Worm (Caenorhabditis elegans) whole organism, L2 larva: ENCODE measurements around the gene C40H1.3.
A peak's percentile ranks its signal among the peaks of the same experiment; 100 is the strongest.

Source experiments
- C34F6.9 ChIP-seq: fragments of 150-350 bp; optimal IDR thresholded peaks from 2 replicates; lab custom pipeline; 2014; ENCODE audit warnings: missing biosample characterization, missing genetic modification characterization
- F13H6.1 ChIP-seq: sonication (generic microtip); optimal IDR thresholded peaks from 2 replicates; lab custom pipeline; 2016; ENCODE audit warnings: missing genetic modification characterization, missing compliant biosample characterization
- R02D3.7 ChIP-seq: fragments of 150-350 bp; optimal IDR thresholded peaks from 2 replicates; lab custom pipeline; 2014; ENCODE audit warnings: missing biosample characterization, missing genetic modification characterization
- Y55F3AM.14 ChIP-seq: fragments of 200-800 bp; sonication (Bioruptor generic); optimal IDR thresholded peaks from 2 replicates; lab custom pipeline; 2018; ENCODE audit warnings: mild to moderate bottlenecking, missing genetic modification characterization, missing compliant biosample characterization
- alr-1 ChIP-seq: fragments of 150-350 bp; optimal IDR thresholded peaks from 2 replicates; lab custom pipeline; 2014; ENCODE audit warnings: missing biosample characterization, missing genetic modification characterization
- aly-2 ChIP-seq: fragments of 150-350 bp; optimal IDR thresholded peaks from 2 replicates; lab custom pipeline; 2014; ENCODE audit warnings: missing biosample characterization, missing genetic modification characterization
- ama-1 ChIP-seq: fragments of 150-350 bp; optimal IDR thresholded peaks from 2 replicates; lab custom pipeline; 2018; ENCODE audit warnings: inconsistent platforms
- blmp-1 ChIP-seq: sonication (generic microtip); optimal IDR thresholded peaks from 2 replicates; lab custom pipeline; 2017; ENCODE audit warnings: missing genetic modification characterization, mild to moderate bottlenecking, missing compliant biosample characterization, antibody characterized with exemption, moderate library complexity; ENCODE audit not compliant: insufficient read depth
- ceh-82 ChIP-seq: fragments of 150-350 bp; optimal IDR thresholded peaks from 2 replicates; lab custom pipeline; 2014; ENCODE audit warnings: missing biosample characterization, missing genetic modification characterization
- dmd-4 ChIP-seq: sonication (generic microtip); optimal IDR thresholded peaks from 2 replicates; lab custom pipeline; 2017; ENCODE audit warnings: missing biosample characterization, missing genetic modification characterization
- egl-27 ChIP-seq: sonication (generic microtip); optimal IDR thresholded peaks from 3 replicates; lab custom pipeline; 2017; ENCODE audit warnings: missing biosample characterization, missing genetic modification reagents, missing genetic modification characterization
- elt-1 ChIP-seq: fragments of 150-350 bp; optimal IDR thresholded peaks from 2 replicates; lab custom pipeline; 2014; ENCODE audit warnings: missing biosample characterization, missing genetic modification characterization
- elt-3 ChIP-seq: sonication (generic microtip); optimal IDR thresholded peaks from 2 replicates; lab custom pipeline; 2017; ENCODE audit warnings: missing biosample characterization, missing genetic modification characterization
- fos-1 ChIP-seq: fragments of 150-350 bp; optimal IDR thresholded peaks from 2 replicates; lab custom pipeline; 2014; ENCODE audit warnings: missing biosample characterization, missing genetic modification characterization
- gmeb-1 ChIP-seq: fragments of 150-350 bp; optimal IDR thresholded peaks from 2 replicates; lab custom pipeline; 2014; ENCODE audit warnings: missing biosample characterization, missing genetic modification characterization
- lin-11 ChIP-seq: fragments of 150-350 bp; sonication (generic microtip); optimal IDR thresholded peaks from 2 replicates; lab custom pipeline; 2014; ENCODE audit warnings: missing biosample characterization, missing genetic modification characterization, inconsistent platforms, mixed read lengths
- lin-39 ChIP-seq: fragments of 150-350 bp; optimal IDR thresholded peaks from 2 replicates; lab custom pipeline; 2014; ENCODE audit warnings: missing biosample characterization, missing genetic modification reagents, missing genetic modification characterization
- lsy-2 ChIP-seq, 2 experiments: fragments of 150-350 bp in 1 of 2; sonication (generic microtip) in 1 of 2; optimal IDR thresholded peaks; 2 replicates each; lab custom pipeline; 2014 to 2017; ENCODE audit warnings: missing biosample characterization in 2 of 2, missing genetic modification characterization in 2 of 2
- mab-5 ChIP-seq: fragments of 150-350 bp; optimal IDR thresholded peaks from 2 replicates; lab custom pipeline; 2014; ENCODE audit warnings: missing biosample characterization, missing genetic modification characterization
- mbf-1 ChIP-seq: sonication (generic microtip); optimal IDR thresholded peaks from 2 replicates; lab custom pipeline; 2017; ENCODE audit warnings: missing biosample characterization, missing genetic modification characterization
- nhr-11 ChIP-seq: fragments of 150-350 bp; optimal IDR thresholded peaks from 2 replicates; lab custom pipeline; 2014; ENCODE audit warnings: missing biosample characterization, missing genetic modification characterization
- nhr-12 ChIP-seq: fragments of 150-350 bp; optimal IDR thresholded peaks from 2 replicates; lab custom pipeline; 2014; ENCODE audit warnings: missing biosample characterization, missing genetic modification characterization
- nhr-129 ChIP-seq: fragments of 150-350 bp; optimal IDR thresholded peaks from 2 replicates; lab custom pipeline; 2014; ENCODE audit warnings: missing biosample characterization, missing genetic modification characterization
- nhr-21 ChIP-seq: fragments of 150-350 bp; optimal IDR thresholded peaks from 2 replicates; lab custom pipeline; 2014; ENCODE audit warnings: missing biosample characterization, missing genetic modification characterization
- nhr-23 ChIP-seq: fragments of 150-350 bp; optimal IDR thresholded peaks from 2 replicates; lab custom pipeline; 2014; ENCODE audit warnings: missing biosample characterization, missing genetic modification reagents, missing genetic modification characterization
- nhr-237 ChIP-seq: fragments of 150-350 bp; optimal IDR thresholded peaks from 2 replicates; lab custom pipeline; 2014; ENCODE audit warnings: missing biosample characterization, missing genetic modification characterization
- nhr-25 ChIP-seq: fragments of 150-350 bp; sonication (generic microtip); optimal IDR thresholded peaks from 3 replicates; lab custom pipeline; 2014; ENCODE audit warnings: missing biosample characterization, missing genetic modification characterization
- nhr-6 ChIP-seq: fragments of 150-350 bp; optimal IDR thresholded peaks from 2 replicates; lab custom pipeline; 2014; ENCODE audit warnings: missing biosample characterization, missing genetic modification characterization
- peb-1 ChIP-seq: fragments of 150-350 bp; optimal IDR thresholded peaks from 2 replicates; lab custom pipeline; 2014; ENCODE audit warnings: missing biosample characterization, missing genetic modification characterization
- sem-4 ChIP-seq: fragments of 150-350 bp; optimal IDR thresholded peaks from 2 replicates; lab custom pipeline; 2014; ENCODE audit warnings: missing biosample characterization, missing genetic modification reagents, missing genetic modification characterization
- skn-1 ChIP-seq: sonication (generic microtip); optimal IDR thresholded peaks from 2 replicates; lab custom pipeline; 2017; ENCODE audit warnings: missing biosample characterization, missing genetic modification characterization
- sma-3 ChIP-seq: sonication (generic microtip); optimal IDR thresholded peaks from 2 replicates; lab custom pipeline; 2016; ENCODE audit warnings: missing genetic modification reagents, missing genetic modification characterization, missing compliant biosample characterization
- sma-9 ChIP-seq, 2 experiments: fragments of 150-350 bp in 1 of 2; sonication (generic microtip) in 1 of 2; optimal IDR thresholded peaks; 2 replicates each; lab custom pipeline; 2014 to 2016; ENCODE audit warnings: missing genetic modification characterization in 2 of 2, mild to moderate bottlenecking in 1 of 2, missing biosample characterization in 1 of 2, missing compliant biosample characterization in 1 of 2, missing genetic modification reagents in 1 of 2, moderate library complexity in 1 of 2
- unc-39 ChIP-seq: fragments of 150-350 bp; optimal IDR thresholded peaks from 2 replicates; lab custom pipeline; 2014; ENCODE audit warnings: missing biosample characterization, missing genetic modification characterization
- ztf-1 ChIP-seq: fragments of 200-800 bp; sonication (Bioruptor generic); conservative IDR thresholded peaks from 2 replicates; pipeline ENCODE4 v1.3.6; 2022; ENCODE audit warnings: missing genetic modification characterization, missing compliant biosample characterization
- ztf-4 ChIP-seq: fragments of 150-350 bp; optimal IDR thresholded peaks from 2 replicates; lab custom pipeline; 2014; ENCODE audit warnings: missing biosample characterization, missing genetic modification characterization

Gene C40H1.3

ce11 chrIII:9309840-9310239, 19.3 kb downstream of the C40H1.3 start:
- TF ChIP-seq fos-1 (tag; lab: Kevin White, UChicago) (no peak), nhr-25 (tag; lab: Kevin White, UChicago) (no peak), sma-3 (GFP tag; lab: Kevin White, UChicago) (no peak), nhr-6 (tag; lab: Kevin White, UChicago) (no peak), nhr-237 (no peak), alr-1 (tag; lab: Kevin White, UChicago) (no peak), skn-1 (tag; lab: Kevin White, UChicago) (no peak), nhr-21 (peak; percentile 50), aly-2 (tag; lab: Kevin White, UChicago) (no peak), nhr-129 (tag; lab: Kevin White, UChicago) (no peak), lin-11 (tag; lab: Kevin White, UChicago) (no peak), nhr-23 (tag; lab: Kevin White, UChicago) (no peak), unc-39 (tag; lab: Kevin White, UChicago) (no peak), ztf-1 (no peak), mbf-1 (no peak), dmd-4 (tag; lab: Kevin White, UChicago) (peak; percentile 51), elt-1 (tag; lab: Kevin White, UChicago) (no peak), ceh-82 (tag; lab: Kevin White, UChicago) (no peak), lsy-2 (tag; optimal IDR thresholded peaks at IDR 0.05; lab: Kevin White, UChicago) (peak in 1 of 2 experiments; percentile 1)

ce11 chrIII:9306596-9306995, 22.6 kb downstream of the C40H1.3 start, which contains the start of gene srx-45:
Gene srx-45 (minus strand): TSS chrIII:9306696.
- no peak for TF ChIP-seq fos-1 (tag; lab: Kevin White, UChicago)
- no peak for TF ChIP-seq ama-1 (lab: Kevin White, UChicago)
- no peak for TF ChIP-seq ztf-4 (tag; lab: Kevin White, UChicago)
- no peak for TF ChIP-seq dmd-4 (tag; lab: Kevin White, UChicago)
- no peak for TF ChIP-seq alr-1 (tag; lab: Kevin White, UChicago)
- TF ChIP-seq sma-9 (GFP tag; optimal IDR thresholded peaks at IDR 0.05; lab: Kevin White, UChicago) = no peak
- no peak for TF ChIP-seq sma-9 (tag; optimal IDR thresholded peaks at IDR 0.05; lab: Kevin White, UChicago)
- no peak for TF ChIP-seq nhr-25 (tag; lab: Kevin White, UChicago)
- TF ChIP-seq sem-4 (tag; lab: Kevin White, UChicago) = no peak
- no peak for TF ChIP-seq peb-1
- TF ChIP-seq nhr-12 = no peak
- no peak for TF ChIP-seq R02D3.7 (tag; lab: Kevin White, UChicago)
- TF ChIP-seq nhr-11 (tag; lab: Kevin White, UChicago) = no peak
- TF ChIP-seq elt-3 (tag; lab: Kevin White, UChicago) = no peak
- no peak for TF ChIP-seq unc-39 (tag; lab: Kevin White, UChicago)
- TF ChIP-seq ceh-82 (tag; lab: Kevin White, UChicago) = no peak
- TF ChIP-seq lin-39 (tag; lab: Kevin White, UChicago) = no peak

ce11 chrIII:9300670-9301069, 28.5 kb downstream of the C40H1.3 start:
- TF ChIP-seq R02D3.7 (tag; lab: Kevin White, UChicago) (no peak), blmp-1 (tag; lab: Kevin White, UChicago) (peak; percentile 85), dmd-4 (tag; lab: Kevin White, UChicago) (no peak), unc-39 (tag; lab: Kevin White, UChicago) (no peak), egl-27 (no peak), nhr-11 (tag; lab: Kevin White, UChicago) (no peak), gmeb-1 (tag; lab: Kevin White, UChicago) (no peak), ceh-82 (tag; lab: Kevin White, UChicago) (no peak), nhr-25 (tag; lab: Kevin White, UChicago) (peak; percentile 32), Y55F3AM.14 (GFP tag; lab: Kevin White, UChicago) (no peak)

ce11 chrIII:9299919-9300318, 29.2 kb downstream of the C40H1.3 start, which contains the start of gene K01B6.3:
Gene K01B6.3 (plus strand): TSS chrIII:9300219.
- TF ChIP-seq nhr-21 = no peak
- no peak for TF ChIP-seq nhr-6 (tag; lab: Kevin White, UChicago)
- no peak for TF ChIP-seq mbf-1
- TF ChIP-seq ztf-1 = no peak
- no peak for TF ChIP-seq nhr-11 (tag; lab: Kevin White, UChicago)

- TF ChIP-seq F13H6.1 (tag; lab: Kevin White, UChicago) (no peak), ztf-4 (tag; lab: Kevin White, UChicago) (no peak), aly-2 (tag; lab: Kevin White, UChicago) (no peak), C34F6.9 (tag; lab: Kevin White, UChicago) (no peak), alr-1 (tag; lab: Kevin White, UChicago) (no peak), mab-5 (tag; lab: Kevin White, UChicago) (no peak), egl-27 (no peak), sma-9 (GFP tag; optimal IDR thresholded peaks at IDR 0.05; lab: Kevin White, UChicago) (no peak), sma-9 (tag; optimal IDR thresholded peaks at IDR 0.05; lab: Kevin White, UChicago) (no peak), lsy-2 (tag; optimal IDR thresholded peaks at IDR 0.05; lab: Kevin White, UChicago) (no peak), peb-1 (no peak), lin-39 (tag; lab: Kevin White, UChicago) (no peak)
Observed at ce11 chrIII:9299116-9299515, 30.1 kb downstream of the C40H1.3 start.
